Fruit fly (Drosophila melanogaster): ENCODE measurements around the gene Dpck.

Gene Dpck

dm6 chr3R:7086377-7087200 lies 4.6 kb downstream of the Dpck start, which contains the start of gene alphaTub84B:
Gene alphaTub84B, plus strand, starts transcription at chr3R:7086599.
- TF ChIP-seq h (optimal IDR thresholded peaks at IDR 0.05), result no peak
- no peak for TF ChIP-seq Myc (optimal IDR thresholded peaks at IDR 0.05)

- TF ChIP-seq ttk (optimal IDR thresholded peaks at IDR 0.05), result no peak
- no peak for TF ChIP-seq Sin3A (optimal IDR thresholded peaks at IDR 0.05)
- TF ChIP-seq psq (optimal IDR thresholded peaks at IDR 0.05), result no peak
- TF ChIP-seq insv (optimal IDR thresholded peaks at IDR 0.05), result no peak
- TF ChIP-seq Myc (optimal IDR thresholded peaks at IDR 0.05), result no peak
- TF ChIP-seq h (optimal IDR thresholded peaks at IDR 0.05), result no peak
These were observed 5.2 kb downstream of the Dpck start for dm6 chr3R:7087201-7087505.

dm6 chr3R:7087904-7088303 lies 5.9 kb downstream of the Dpck start:
- TF ChIP-seq insv (optimal IDR thresholded peaks at IDR 0.05) (no peak), psq (optimal IDR thresholded peaks at IDR 0.05) (no peak), h (optimal IDR thresholded peaks at IDR 0.05) (no peak)

- TF ChIP-seq Sin3A (optimal IDR thresholded peaks at IDR 0.05), result no peak
- TF ChIP-seq psq (optimal IDR thresholded peaks at IDR 0.05), result no peak
- no peak for TF ChIP-seq insv (optimal IDR thresholded peaks at IDR 0.05)
- no peak for TF ChIP-seq h (optimal IDR thresholded peaks at IDR 0.05)
- TF ChIP-seq Myc (optimal IDR thresholded peaks at IDR 0.05), result no peak
- no peak for TF ChIP-seq ttk (optimal IDR thresholded peaks at IDR 0.05)
These were observed 6.9 kb downstream of the Dpck start for dm6 chr3R:7088837-7089361.

dm6 chr3R:7089522-7090336 lies 7.7 kb downstream of the Dpck start:
- no peak for TF ChIP-seq Myc (optimal IDR thresholded peaks at IDR 0.05)
- TF ChIP-seq ttk (optimal IDR thresholded peaks at IDR 0.05), result no peak
- no peak for TF ChIP-seq psq (optimal IDR thresholded peaks at IDR 0.05)
- TF ChIP-seq h (optimal IDR thresholded peaks at IDR 0.05), result no peak
- no peak for TF ChIP-seq Sin3A (optimal IDR thresholded peaks at IDR 0.05)
- TF ChIP-seq insv (optimal IDR thresholded peaks at IDR 0.05), result no peak

- no peak for TF ChIP-seq Myc (optimal IDR thresholded peaks at IDR 0.05)
- TF ChIP-seq psq (optimal IDR thresholded peaks at IDR 0.05), result no peak
- no peak for TF ChIP-seq h (optimal IDR thresholded peaks at IDR 0.05)
- no peak for TF ChIP-seq Sin3A (optimal IDR thresholded peaks at IDR 0.05)
- TF ChIP-seq insv (optimal IDR thresholded peaks at IDR 0.05), result no peak
- no peak for TF ChIP-seq ttk (optimal IDR thresholded peaks at IDR 0.05)
These were observed 8.4 kb downstream of the Dpck start for dm6 chr3R:7090337-7090830.

- TF ChIP-seq Myc (optimal IDR thresholded peaks at IDR 0.05), result no peak
- no peak for TF ChIP-seq insv (optimal IDR thresholded peaks at IDR 0.05)
- TF ChIP-seq h (optimal IDR thresholded peaks at IDR 0.05), result no peak
- no peak for TF ChIP-seq Sin3A (optimal IDR thresholded peaks at IDR 0.05)
- no peak for TF ChIP-seq ttk (optimal IDR thresholded peaks at IDR 0.05)
- TF ChIP-seq psq (optimal IDR thresholded peaks at IDR 0.05), result no peak
These were observed 9.9 kb downstream of the Dpck start for dm6 chr3R:7091904-7092303.

dm6 chr3R:7093592-7093991 lies 11.6 kb downstream of the Dpck start:
- TF ChIP-seq psq (optimal IDR thresholded peaks at IDR 0.05), result no peak

dm6 chr3R:7094368-7094767 lies 12.4 kb downstream of the Dpck start:
- TF ChIP-seq insv (optimal IDR thresholded peaks at IDR 0.05) (no peak), h (optimal IDR thresholded peaks at IDR 0.05) (no peak)

- TF ChIP-seq Myc (optimal IDR thresholded peaks at IDR 0.05), result no peak
- TF ChIP-seq ttk (optimal IDR thresholded peaks at IDR 0.05), result no peak
- TF ChIP-seq psq (optimal IDR thresholded peaks at IDR 0.05), result no peak
- no peak for TF ChIP-seq Sin3A (optimal IDR thresholded peaks at IDR 0.05)
- no peak for TF ChIP-seq h (optimal IDR thresholded peaks at IDR 0.05)
- TF ChIP-seq insv (optimal IDR thresholded peaks at IDR 0.05), result no peak
These were observed 21.2 kb downstream of the Dpck start for dm6 chr3R:7102853-7103833.

dm6 chr3R:7104308-7104707 lies 22.3 kb downstream of the Dpck start:
- no peak for TF ChIP-seq ttk (optimal IDR thresholded peaks at IDR 0.05)
- no peak for TF ChIP-seq Sin3A (optimal IDR thresholded peaks at IDR 0.05)

All from Kc167 (cell line).